Worm (Caenorhabditis elegans): ENCODE data around the gene shc-2.
A peak's percentile ranks its signal among the peaks of the same experiment; 100 is the strongest.

shc-2 gene

DNA sequence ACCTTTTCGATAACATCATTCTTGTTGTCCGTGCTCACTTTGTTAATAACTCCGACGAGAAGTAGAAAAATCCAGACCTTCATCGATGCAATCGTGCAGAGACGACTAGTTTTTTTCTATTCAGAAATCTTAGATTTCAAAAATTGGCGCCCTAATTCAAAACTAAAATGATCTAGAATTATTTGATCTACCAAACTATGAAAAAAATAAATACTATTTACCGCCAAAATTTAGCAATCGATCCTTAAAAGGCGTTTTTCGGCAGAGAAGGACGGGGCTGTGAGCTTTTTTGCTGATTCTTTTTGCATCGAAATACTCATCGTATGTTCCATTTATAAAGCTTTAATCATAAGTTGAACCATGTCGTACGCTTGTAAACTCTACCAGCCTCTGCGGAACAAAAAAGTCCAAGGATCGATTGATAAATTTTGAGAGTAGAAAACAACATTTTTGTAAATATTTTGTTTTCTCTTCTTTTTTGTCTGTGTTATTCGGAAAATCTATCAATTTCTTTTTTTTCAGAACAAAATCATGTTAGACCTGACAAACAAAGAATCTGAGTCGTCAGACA lies 19.5 kb upstream of the shc-2 start, which contains the start of the genes try-1 and zyg-12 (continued):
- TF ChIP-seq madf-8 (GFP tag; conservative IDR thresholded peaks at IDR 0.05) (peak; percentile 51), atf-7 (tag; optimal IDR thresholded peaks at IDR 0.05) (no peak), lin-26 (GFP tag; IDR thresholded peaks at IDR 0.05) (no peak), hmg-1.2 (GFP tag; IDR thresholded peaks at IDR 0.05) (0 out of 2 replicates have a peak, but pooled peaks have one; percentile 11), cebp-1 (GFP tag; IDR thresholded peaks at IDR 0.05) (no peak), cebp-1 (tag; optimal IDR thresholded peaks at IDR 0.05) (no peak), ztf-25 (GFP tag; IDR thresholded peaks at IDR 0.05) (no peak), K11D2.4 (GFP tag; IDR thresholded peaks at IDR 0.05) (no peak), dpl-1 (GFP tag; optimal IDR thresholded peaks at IDR 0.05) (peak; percentile 16), F33H1.4 (GFP tag; IDR thresholded peaks at IDR 0.05) (0 out of 2 replicates have a peak, but pooled peaks have one; percentile 18), xnd-1 (tag; optimal IDR thresholded peaks at IDR 0.05) (peak; percentile 47), F57C9.4 (tag; optimal IDR thresholded peaks at IDR 0.05) (no peak), madf-3 (GFP tag; IDR thresholded peaks at IDR 0.05) (0 out of 2 replicates have a peak, but pooled peaks have one; percentile 42), egl-44 (GFP tag; IDR thresholded peaks at IDR 0.05) (no peak), F10E7.11 (tag; optimal IDR thresholded peaks at IDR 0.05) (no peak), cebp-2 (GFP tag; IDR thresholded peaks at IDR 0.05) (no peak), lsl-1 (GFP tag; optimal IDR thresholded peaks at IDR 0.05) (peak; percentile 35)

DNA sequence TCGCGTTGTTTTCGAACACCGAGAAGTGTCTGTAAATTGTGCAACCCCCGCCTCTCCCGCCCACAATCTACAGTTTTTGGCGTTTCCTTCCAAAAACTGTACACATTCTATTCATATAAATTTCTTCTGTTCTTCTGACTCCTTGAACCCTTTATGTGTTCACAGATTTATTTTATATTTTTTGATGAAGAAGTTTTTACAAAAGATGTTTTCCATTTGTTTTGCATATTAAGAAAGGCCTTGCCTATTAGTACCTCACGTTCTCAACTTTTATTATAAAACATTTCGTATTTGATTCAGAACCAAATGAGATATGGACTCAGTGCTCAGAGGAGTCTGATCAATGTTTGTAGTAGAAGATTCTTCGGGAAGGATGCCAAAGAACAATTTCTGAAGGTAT lies 15.7 kb upstream of the shc-2 start, which contains the start of gene ndx-3:
Gene ndx-3 (plus strand): TSS at position 301 of the 400 bp plus-strand sequence.
- TF ChIP-seq nfyb-1 (GFP tag; IDR thresholded peaks at IDR 0.05): no peak
- no peak for TF ChIP-seq hrde-1 (tag; optimal IDR thresholded peaks at IDR 0.05; ENCODE audit: borderline replicate concordance)
- no peak for TF ChIP-seq cebp-1 (GFP tag; IDR thresholded peaks at IDR 0.05)
- no peak for TF ChIP-seq cebp-1 (tag; optimal IDR thresholded peaks at IDR 0.05)
- TF ChIP-seq F39B2.1 (GFP tag; IDR thresholded peaks at IDR 0.05): no peak
- TF ChIP-seq snpc-4 (GFP tag; optimal IDR thresholded peaks at IDR 0.05): no peak
- no peak for TF ChIP-seq snpc-4 (tag; optimal IDR thresholded peaks at IDR 0.05)
- TF ChIP-seq F33H1.4 (GFP tag; IDR thresholded peaks at IDR 0.05): no peak
- TF ChIP-seq mxl-1 (tag; optimal IDR thresholded peaks at IDR 0.05): no peak
- no peak for TF ChIP-seq madf-8 (GFP tag; conservative IDR thresholded peaks at IDR 0.05)
- TF ChIP-seq repo-1 (tag; optimal IDR thresholded peaks at IDR 0.05): no peak
- no peak for TF ChIP-seq F22D6.2 (tag; optimal IDR thresholded peaks at IDR 0.05)
- TF ChIP-seq atf-7 (tag; optimal IDR thresholded peaks at IDR 0.05): no peak
- TF ChIP-seq nhr-80 (tag; optimal IDR thresholded peaks at IDR 0.05): no peak
- no peak for TF ChIP-seq ceh-100 (GFP tag; IDR thresholded peaks at IDR 0.05)
- TF ChIP-seq xnd-1 (tag; optimal IDR thresholded peaks at IDR 0.05): no peak

DNA sequence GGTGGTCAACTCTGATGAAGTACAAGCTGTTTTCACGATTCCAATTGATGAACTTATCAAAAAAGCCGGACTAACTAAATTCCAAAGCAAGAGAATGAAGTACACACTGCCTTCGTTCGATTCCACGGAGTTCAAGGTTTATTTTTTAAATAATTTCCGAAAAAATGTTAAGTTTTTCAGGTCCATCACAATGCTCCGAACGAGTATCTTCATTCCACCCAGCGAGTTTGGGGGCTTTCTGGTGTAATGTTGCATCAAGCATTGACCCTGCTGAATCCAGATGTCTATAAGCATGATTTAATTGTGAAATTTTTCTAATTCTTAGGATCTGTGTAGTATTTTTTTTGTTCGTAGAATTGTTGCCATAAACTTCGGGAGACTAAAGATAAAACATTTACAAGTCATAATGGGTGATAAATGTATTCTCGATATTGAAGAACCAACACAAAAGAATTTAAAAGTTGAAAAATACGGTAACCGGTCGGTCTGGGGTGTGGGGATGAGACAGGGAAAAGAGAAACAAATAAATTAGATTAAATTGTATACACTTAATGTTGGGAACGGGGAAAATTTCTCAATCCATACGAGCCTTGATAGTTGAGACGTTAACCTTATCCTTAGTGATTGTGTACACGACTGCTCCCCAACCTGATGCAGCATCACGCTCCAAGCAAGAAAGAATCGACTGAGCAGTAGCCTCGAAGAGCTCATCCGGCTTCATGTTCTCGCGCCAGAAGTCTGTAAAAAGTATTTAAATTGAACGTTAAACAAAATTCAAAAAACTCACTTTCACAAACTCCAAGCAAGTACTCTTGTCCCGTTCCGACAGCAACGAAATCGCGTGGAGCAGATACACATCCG lies 14.6 kb upstream of the shc-2 start:
- TF ChIP-seq rcor-1 (GFP tag; IDR thresholded peaks at IDR 0.05) (no peak), snpc-1.1 (tag; optimal IDR thresholded peaks at IDR 0.05; ENCODE audit: insufficient read depth) (no peak), hrde-1 (tag; optimal IDR thresholded peaks at IDR 0.05; ENCODE audit: borderline replicate concordance) (no peak), ekl-4 (GFP tag; IDR thresholded peaks at IDR 0.05) (0 out of 2 replicates have a peak, but pooled peaks have one; percentile 9), dpff-1 (tag; optimal IDR thresholded peaks at IDR 0.05) (no peak), ZK185.1 (tag; optimal IDR thresholded peaks at IDR 0.05; ENCODE audit: poor library complexity, severe bottlenecking) (no peak), tbp1 (GFP tag; optimal IDR thresholded peaks at IDR 0.05) (peak; percentile 7), let-526 (GFP tag; IDR thresholded peaks at IDR 0.05) (no peak), snpc-1.3 (tag; optimal IDR thresholded peaks at IDR 0.05; ENCODE audit: insufficient read depth) (no peak), madf-10 (tag; optimal IDR thresholded peaks at IDR 0.05) (no peak), F52B5.7 (tag; optimal IDR thresholded peaks at IDR 0.05) (no peak), snpc-3.4 (tag; optimal IDR thresholded peaks at IDR 0.05) (peak; percentile 21), nhr-179 (tag; optimal IDR thresholded peaks at IDR 0.05) (no peak), aptf-2 (GFP tag; conservative IDR thresholded peaks at IDR 0.05) (no peak), ceh-91 (GFP tag; IDR thresholded peaks at IDR 0.05) (no peak), Y53G8AR.9 (GFP tag; conservative IDR thresholded peaks at IDR 0.05) (peak; percentile 24; the same call in 1 of the 2 replicates), C06A6.2 (GFP tag; conservative IDR thresholded peaks at IDR 0.05) (0 out of 2 replicates have a peak, but pooled peaks have one; percentile 20), sea-2 (GFP tag; IDR thresholded peaks at IDR 0.05) (no peak)
